Fruit fly (Drosophila melanogaster): Measurements from ENCODE around the gene MRP.

dm6 chr2L:12686811-12687210, 32.0 kb upstream of the MRP start:
- TF ChIP-seq Pif1B (GFP tag; optimal IDR thresholded peaks at IDR 0.05) (no peak), CG32121 (GFP tag; IDR thresholded peaks at IDR 0.05) (no peak), CG8159 (tag; optimal IDR thresholded peaks at IDR 0.05) (no peak), CG4496 (GFP tag; IDR thresholded peaks at IDR 0.05) (no peak), CG14655 (GFP tag; optimal IDR thresholded peaks at IDR 0.05) (no peak), CG34367 (tag; optimal IDR thresholded peaks at IDR 0.05) (no peak), CG10348 (GFP tag; IDR thresholded peaks at IDR 0.05) (no peak), EcR (GFP tag; optimal IDR thresholded peaks at IDR 0.05) (no peak), Ets98B (GFP tag; IDR thresholded peaks at IDR 0.05) (no peak), CG17806 (tag; optimal IDR thresholded peaks at IDR 0.05) (no peak)

All from whole organism, pupa.